Worm (Caenorhabditis elegans) whole organism, L4/young adult: ENCODE measurements around the gene F47E1.4.

Source experiments
- W03F9.2 ChIP-seq: fragments of 150-350 bp; optimal IDR thresholded peaks from 2 replicates; lab custom pipeline; 2014; ENCODE audit warnings: missing biosample characterization, missing genetic modification characterization
- him-1 ChIP-seq: sonication (generic microtip); optimal IDR thresholded peaks from 2 replicates; lab custom pipeline; 2016; ENCODE audit warnings: missing genotype, missing genetic modification reagents, missing genetic modification characterization, missing compliant biosample characterization

DNA sequence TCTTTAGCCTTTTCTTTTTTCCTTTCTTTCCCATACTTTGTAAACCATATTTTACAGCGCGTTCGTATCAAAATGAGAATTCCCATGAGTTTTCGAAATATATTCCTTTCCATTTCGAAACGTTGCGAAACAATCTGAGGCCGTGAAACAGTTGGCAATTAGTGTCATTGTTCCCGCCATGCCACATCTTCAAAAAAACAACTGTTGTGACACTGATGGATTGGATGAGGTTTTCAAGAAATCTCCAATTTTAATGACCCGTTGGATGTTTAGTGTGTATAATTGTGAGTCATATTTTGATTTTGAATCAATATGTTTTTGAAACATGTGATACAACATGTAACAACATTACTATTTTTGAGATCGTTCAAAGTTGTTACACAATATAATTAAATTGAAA lies 6.4 kb downstream of the F47E1.4 start:
- TF ChIP-seq W03F9.2 = no peak
- no peak for TF ChIP-seq him-1
